Worm (Caenorhabditis elegans) whole organism, L3 larva: ENCODE data around the gene F25D1.3.

ENCODE experiments used
- fos-1 ChIP-seq: fragments of 150-350 bp; optimal IDR thresholded peaks from 2 replicates; lab custom pipeline; 2014; ENCODE audit warnings: missing biosample characterization, missing genetic modification characterization
- pqm-1 ChIP-seq: fragments of 150-350 bp; optimal IDR thresholded peaks from 2 replicates; lab custom pipeline; 2017; ENCODE audit warnings: missing biosample characterization, missing genetic modification characterization, inconsistent platforms

DNA sequence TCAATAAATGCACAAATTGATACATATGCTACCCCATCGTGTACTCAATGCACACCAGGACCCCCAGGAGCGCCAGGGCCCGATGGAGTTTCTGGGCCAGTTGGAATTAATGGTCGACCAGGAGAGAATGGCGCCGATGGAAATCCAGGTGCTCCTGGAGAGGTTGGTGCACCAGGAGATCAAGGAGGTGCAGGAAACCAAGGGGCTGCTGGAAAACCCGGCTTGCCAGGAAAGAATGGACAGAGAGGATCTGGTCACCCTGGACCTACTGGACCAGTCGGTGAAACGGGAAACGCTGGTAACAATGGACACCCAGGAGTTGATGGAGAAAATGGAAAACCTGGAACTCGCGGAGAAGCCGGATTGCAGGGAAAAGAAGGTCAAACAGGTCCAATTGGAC lies 33.1 kb downstream of the F25D1.3 start:
- TF ChIP-seq fos-1 (tag; lab: Kevin White, UChicago): no peak
- no peak for TF ChIP-seq pqm-1 (tag; lab: Kevin White, UChicago)
